Fruit fly (Drosophila melanogaster): ENCODE results near the gene CG33543.

DNA sequence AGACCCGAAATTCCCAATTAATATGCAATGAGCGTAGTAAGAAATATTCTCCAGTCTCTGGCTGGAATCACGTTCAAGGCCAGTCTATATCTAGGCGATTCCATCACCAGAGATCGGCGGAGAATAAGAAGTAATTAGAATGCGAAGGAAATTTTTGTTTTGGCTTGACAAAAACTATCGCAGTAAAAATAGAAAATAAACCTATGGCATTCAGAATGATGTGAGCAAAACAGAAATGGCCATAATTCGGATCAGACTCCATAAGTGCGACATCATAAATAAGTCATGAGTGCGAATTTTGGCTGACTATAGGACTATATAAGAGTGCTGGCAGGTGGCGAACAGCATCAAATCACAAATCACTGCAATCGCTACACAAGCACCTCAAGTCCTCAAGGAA is 2.0 kb upstream of the CG33543 start, which contains the start of gene Nplp4:
- no peak for TF ChIP-seq svp (GFP tag)
- TF ChIP-seq Smox (GFP tag; optimal IDR thresholded peaks at IDR 0.05): no peak
- no peak for TF ChIP-seq Hr38 (GFP tag; optimal IDR thresholded peaks at IDR 0.05)
- TF ChIP-seq CG6163 (GFP tag; IDR thresholded peaks at IDR 0.05): no peak
- TF ChIP-seq ss (GFP tag; optimal IDR thresholded peaks at IDR 0.05): no peak
- TF ChIP-seq CG16779 (tag; optimal IDR thresholded peaks at IDR 0.05): no peak
- no peak for TF ChIP-seq OdsH (GFP tag; optimal IDR thresholded peaks at IDR 0.05)
- TF ChIP-seq CG11762 (GFP tag; optimal IDR thresholded peaks at IDR 0.05; ENCODE audit: insufficient read depth): no peak
